Worm (Caenorhabditis elegans): ENCODE data around the gene T22C8.6.

ce11 chrII:8631766-8632165 lies 1.7 kb upstream of the T22C8.6 start:
- TF ChIP-seq him-1 (tag; optimal IDR thresholded peaks at IDR 0.05) (no peak), W03F9.2 (tag; optimal IDR thresholded peaks at IDR 0.05) (no peak), dao-5 (tag; optimal IDR thresholded peaks at IDR 0.05) (no peak)

All from whole organism, L4/young adult.